Fruit fly (Drosophila melanogaster) whole organism, embryonic: Measurements from ENCODE around the gene Osi20.

ENCODE experiments used
- CG12942 ChIP-seq: fragments of 200-800 bp; sonication (Bioruptor generic); optimal IDR thresholded peaks from 3 replicates; lab custom pipeline; 2016; ENCODE audit warnings: missing biosample characterization, missing genetic modification characterization
- CG13624 ChIP-seq: fragments of 200-800 bp; sonication (Bioruptor generic); optimal IDR thresholded peaks from 2 replicates; lab custom pipeline; 2016; ENCODE audit warnings: missing biosample characterization, missing genetic modification characterization
- CG3838 ChIP-seq: fragments of 200-800 bp; sonication (Bioruptor generic); optimal IDR thresholded peaks from 3 replicates; lab custom pipeline; 2016; ENCODE audit warnings: missing biosample characterization, missing genetic modification characterization
- Dll ChIP-seq: fragments of 200-800 bp; sonication (Bioruptor generic); IDR thresholded peaks from 4 replicates; pipeline ENCODE4 v1.3.6; 2022; ENCODE audit warnings: missing biosample characterization, missing genetic modification characterization; ENCODE audit not compliant: partially characterized antibody
- Drgx ChIP-seq: fragments of 200-800 bp; sonication (Bioruptor generic); IDR thresholded peaks from 2 replicates; pipeline ENCODE4 v1.3.6; 2022; ENCODE audit warnings: missing biosample characterization, missing genetic modification characterization
- E2f2 ChIP-seq: fragments of 200-800 bp; sonication (Bioruptor generic); IDR thresholded peaks from 2 replicates; pipeline ENCODE4 v1.3.6; 2022; ENCODE audit warnings: missing biosample characterization, missing genetic modification characterization
- bcd ChIP-seq: fragments of 200-800 bp; sonication (Bioruptor generic); optimal IDR thresholded peaks from 2 replicates; lab custom pipeline; 2017; ENCODE audit warnings: missing biosample characterization, mild to moderate bottlenecking, missing genetic modification characterization
- gcm2 ChIP-seq: fragments of 200-800 bp; sonication (Bioruptor generic); optimal IDR thresholded peaks from 2 replicates; lab custom pipeline; 2016; ENCODE audit warnings: missing biosample characterization, missing genetic modification characterization
- sc ChIP-seq, 3 experiments: fragments of >200 bp in 2 of 3; fragments of 200-800 bp in 1 of 3; sonication (Bioruptor generic) in 1 of 3; optimal IDR thresholded peaks; 2 replicates in 2 of 3; 3 replicates in 1 of 3; lab custom pipeline; 2017; ENCODE audit warnings: mild to moderate bottlenecking in 1 of 3, missing biosample characterization in 1 of 3, missing genetic modification characterization in 1 of 3, missing genetic modification reagents in 1 of 3

- TF ChIP-seq bcd (no peak), E2f2 (no peak), sc (optimal IDR thresholded peaks at IDR 0.05; lab: Kevin White, UChicago) (no peak), sc (GFP tag; optimal IDR thresholded peaks at IDR 0.05; lab: Kevin White, UChicago) (no peak), gcm2 (no peak), CG3838 (GFP tag; lab: Kevin White, UChicago) (no peak), CG13624 (no peak), Dll (GFP tag; lab: Robert Waterston, UW) (no peak), CG12942 (GFP tag; lab: Kevin White, UChicago) (no peak), Drgx (GFP tag; lab: Robert Waterston, UW) (no peak)
Measured at dm6 chr3R:6381784-6382183, 41.9 kb downstream of the Osi20 start.
